Worm (Caenorhabditis elegans) whole organism, L4 larva: ENCODE data around the gene rars-1.

Source experiments
- ZK337.2 ChIP-seq: fragments of 200-800 bp; sonication (Bioruptor generic); IDR thresholded peaks from 2 replicates; pipeline ENCODE4 v1.3.6; 2022; ENCODE audit warnings: missing genetic modification reagents, missing genetic modification characterization, missing compliant biosample characterization
- dmd-9 ChIP-seq: fragments of 200-800 bp; sonication (Bioruptor generic); IDR thresholded peaks from 2 replicates; pipeline ENCODE4 v1.3.6; 2022; ENCODE audit warnings: missing genetic modification reagents, missing genetic modification characterization, missing compliant biosample characterization
- dpl-1 ChIP-seq: fragments of 150-350 bp; optimal IDR thresholded peaks from 2 replicates; lab custom pipeline; 2014; ENCODE audit warnings: missing biosample characterization, missing genetic modification reagents, missing genetic modification characterization
- lin-13 ChIP-seq: fragments of 150-350 bp; optimal IDR thresholded peaks from 2 replicates; lab custom pipeline; 2014; ENCODE audit warnings: missing biosample characterization, missing genetic modification reagents, missing genetic modification characterization
- lin-39 ChIP-seq: fragments of 150-350 bp; optimal IDR thresholded peaks from 2 replicates; lab custom pipeline; 2014; ENCODE audit warnings: missing biosample characterization, missing genetic modification reagents, missing genetic modification characterization
- php-3 ChIP-seq: fragments of 200-800 bp; sonication (Bioruptor generic); IDR thresholded peaks from 2 replicates; pipeline ENCODE4 v1.3.6; 2022; ENCODE audit warnings: missing genetic modification reagents, missing genetic modification characterization, missing compliant biosample characterization
- rbr-2 ChIP-seq: sonication (generic microtip); optimal IDR thresholded peaks from 2 replicates; lab custom pipeline; 2016; ENCODE audit warnings: missing genotype, missing genetic modification characterization, missing compliant biosample characterization
- sdz-12 ChIP-seq: fragments of 200-800 bp; sonication (Bioruptor generic); optimal IDR thresholded peaks from 2 replicates; lab custom pipeline; 2018; ENCODE audit warnings: mild to moderate bottlenecking, missing genetic modification characterization, missing compliant biosample characterization

DNA sequence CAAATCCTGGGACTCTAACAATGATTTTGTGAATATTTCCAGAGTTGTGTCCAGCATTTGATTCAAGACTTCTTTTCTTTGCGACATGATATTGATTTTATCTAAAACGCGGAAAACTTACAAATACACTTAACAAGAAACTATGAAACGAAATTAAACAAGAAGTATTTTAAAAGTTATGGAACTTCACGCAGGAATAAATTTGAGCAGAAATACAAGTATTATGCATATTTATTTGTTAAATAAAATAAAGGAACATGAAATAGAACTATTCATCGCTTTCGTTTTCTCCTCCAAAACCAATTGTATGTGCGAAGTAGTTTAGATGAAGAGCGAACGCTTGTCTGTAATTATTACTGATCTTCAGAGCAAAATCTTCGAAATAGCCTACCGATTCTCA is 13.2 kb downstream of the rars-1 start, which contains the start of gene kbp-2:
- TF ChIP-seq lin-13: no peak
- no peak for TF ChIP-seq sdz-12 (GFP tag; lab: Kevin White, UChicago)
- TF ChIP-seq dpl-1 (GFP tag; lab: Kevin White, UChicago): no peak
- TF ChIP-seq ZK337.2 (GFP tag; lab: Robert Waterston, UW): no peak
- TF ChIP-seq lin-39 (tag; lab: Kevin White, UChicago): no peak
- TF ChIP-seq php-3 (GFP tag; lab: Robert Waterston, UW): no peak
- TF ChIP-seq dmd-9 (GFP tag; lab: Robert Waterston, UW): no peak
- no peak for TF ChIP-seq rbr-2
